Worm (Caenorhabditis elegans): ENCODE measurements around the gene B0304.4.

Gene B0304.4

ce11 chrII:4527800-4528199 is 4.8 kb upstream of the B0304.4 start, which contains the start of gene sra-35:
Gene sra-35 (minus strand): TSS chrII:4527900.
- TF ChIP-seq nhr-76 (tag; optimal IDR thresholded peaks at IDR 0.05), result no peak
- no peak for TF ChIP-seq snpc-4 (tag; optimal IDR thresholded peaks at IDR 0.05)
- no peak for TF ChIP-seq lin-15B (tag; optimal IDR thresholded peaks at IDR 0.05)

ce11 chrII:4525185-4525584 is 2.2 kb upstream of the B0304.4 start:
- no peak for TF ChIP-seq ceh-28 (tag; optimal IDR thresholded peaks at IDR 0.05)

ce11 chrII:4519976-4520594 is 2.9 kb downstream of the B0304.4 start:
- TF ChIP-seq jun-1 (tag; optimal IDR thresholded peaks at IDR 0.05) (no peak), mdl-1 (tag; optimal IDR thresholded peaks at IDR 0.05) (no peak), nhr-11 (tag; optimal IDR thresholded peaks at IDR 0.05) (peak; percentile 58), ztf-11 (tag; optimal IDR thresholded peaks at IDR 0.05) (no peak)

- TF ChIP-seq lin-39 (tag; optimal IDR thresholded peaks at IDR 0.05), result peak; percentile 55
- TF ChIP-seq egl-5 (tag; optimal IDR thresholded peaks at IDR 0.05), result peak; percentile 72
- no peak for TF ChIP-seq ceh-9 (tag; optimal IDR thresholded peaks at IDR 0.05)
- peak; percentile 72 for TF ChIP-seq nfya-1 (tag; optimal IDR thresholded peaks at IDR 0.05; ENCODE audit: insufficient read depth)
Observed at ce11 chrII:4518300-4518907, 4.6 kb downstream of the B0304.4 start, which contains the start of gene hlh-1. Gene hlh-1 (plus strand): TSS chrII:4518574.

ce11 chrII:4517254-4517653 is 5.8 kb downstream of the B0304.4 start:
- TF ChIP-seq tbx-2 (tag; optimal IDR thresholded peaks at IDR 0.05), result no peak
- TF ChIP-seq nhr-43 (tag; optimal IDR thresholded peaks at IDR 0.05; ENCODE audit: poor library complexity, severe bottlenecking), result no peak
- no peak for TF ChIP-seq egl-27 (tag; optimal IDR thresholded peaks at IDR 0.05)

- TF ChIP-seq nhr-43 (tag; optimal IDR thresholded peaks at IDR 0.05; ENCODE audit: poor library complexity, severe bottlenecking) (no peak), nhr-11 (tag; optimal IDR thresholded peaks at IDR 0.05) (no peak), fkh-2 (tag; optimal IDR thresholded peaks at IDR 0.05) (no peak), fos-1 (tag; optimal IDR thresholded peaks at IDR 0.05) (no peak), elt-2 (tag; optimal IDR thresholded peaks at IDR 0.05) (no peak), snpc-4 (tag; optimal IDR thresholded peaks at IDR 0.05) (no peak), lin-15B (tag; optimal IDR thresholded peaks at IDR 0.05) (no peak), ama-1 (optimal IDR thresholded peaks at IDR 0.05) (no peak), mml-1 (tag; optimal IDR thresholded peaks at IDR 0.05) (no peak), nhr-12 (tag; optimal IDR thresholded peaks at IDR 0.05) (no peak), tbx-2 (tag; optimal IDR thresholded peaks at IDR 0.05) (no peak), elt-3 (tag; optimal IDR thresholded peaks at IDR 0.05) (no peak), nfya-1 (tag; optimal IDR thresholded peaks at IDR 0.05; ENCODE audit: insufficient read depth) (no peak)
Observed at ce11 chrII:4516291-4516690, 6.7 kb downstream of the B0304.4 start.

ce11 chrII:4511911-4512310 is 11.1 kb downstream of the B0304.4 start, which contains the start of gene cyp-23A1:
Gene cyp-23A1 (plus strand): TSS chrII:4512211.
- no peak for TF ChIP-seq zag-1 (tag; optimal IDR thresholded peaks at IDR 0.05)
- no peak for TF ChIP-seq snpc-4 (tag; optimal IDR thresholded peaks at IDR 0.05)
- no peak for TF ChIP-seq nhr-76 (tag; optimal IDR thresholded peaks at IDR 0.05)
- TF ChIP-seq mml-1 (tag; optimal IDR thresholded peaks at IDR 0.05), result no peak
- no peak for TF ChIP-seq lin-39 (tag; optimal IDR thresholded peaks at IDR 0.05)
- no peak for TF ChIP-seq nhr-43 (tag; optimal IDR thresholded peaks at IDR 0.05; ENCODE audit: poor library complexity, severe bottlenecking)
- TF ChIP-seq elt-3 (tag; optimal IDR thresholded peaks at IDR 0.05), result no peak
- no peak for TF ChIP-seq ztf-4 (tag; optimal IDR thresholded peaks at IDR 0.05)
- no peak for TF ChIP-seq aly-2 (tag; optimal IDR thresholded peaks at IDR 0.05)
- no peak for TF ChIP-seq sea-2 (GFP tag; optimal IDR thresholded peaks at IDR 0.05)
- no peak for TF ChIP-seq lsy-12 (tag; optimal IDR thresholded peaks at IDR 0.05)
- no peak for TF ChIP-seq elt-2 (tag; optimal IDR thresholded peaks at IDR 0.05)
- no peak for TF ChIP-seq ama-1 (optimal IDR thresholded peaks at IDR 0.05)
- no peak for TF ChIP-seq fkh-10 (GFP tag; optimal IDR thresholded peaks at IDR 0.05)
- TF ChIP-seq fkh-2 (tag; optimal IDR thresholded peaks at IDR 0.05), result no peak

Measured in whole organism, L3 larva.